ENCODE assay signal across 3 fruit fly cellular contexts in the genomic region with DNA sequence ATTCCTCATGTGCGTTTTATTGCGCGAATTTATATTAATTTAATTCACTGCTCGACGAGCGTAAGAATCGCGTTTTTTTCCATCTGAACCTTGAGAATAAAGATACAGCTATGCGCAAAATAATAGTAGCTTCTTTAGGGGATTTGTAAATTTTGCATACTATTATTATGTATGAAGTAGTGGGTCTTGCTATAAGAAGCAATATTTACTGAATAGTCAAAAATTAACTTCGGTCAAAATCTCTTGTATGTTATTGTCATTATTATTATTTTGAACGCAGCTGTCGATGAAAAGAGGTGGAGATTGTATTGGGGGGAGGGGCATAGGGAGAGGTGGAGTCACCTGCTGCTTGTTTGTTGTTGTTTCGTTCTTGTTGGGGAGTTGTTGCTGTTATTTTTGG.
TF ChIP-seq lines count a peak whose summit lies in the region.

No protein-coding gene starts in this region.

TF ChIP-seq in whole organism, embryonic, 481 proteins besides CTCF, POLR2A, EP300 and RAD21 (continued from another document and continues in another):
- TF ChIP-seq E2f2 (GFP tag; IDR thresholded peaks at IDR 0.05; lab: Robert Waterston, UW) (peak; percentile 65), ci (GFP tag; IDR thresholded peaks at IDR 0.05; lab: Robert Waterston, UW) (peak; percentile 92), Poxn (GFP tag; IDR thresholded peaks at IDR 0.05; lab: Robert Waterston, UW) (peak; percentile 55), ttk (GFP tag; IDR thresholded peaks at IDR 0.05; lab: Robert Waterston, UW) (peak; percentile 72), CG1024 (GFP tag; IDR thresholded peaks at IDR 0.05; lab: Robert Waterston, UW) (peak; percentile 78), CG15011 (GFP tag; optimal IDR thresholded peaks at IDR 0.05; lab: Kevin White, UChicago) (peak; percentile 82), Dad (GFP tag; optimal IDR thresholded peaks at IDR 0.05; lab: Kevin White, UChicago) (peak; percentile 71), hbn (GFP tag; IDR thresholded peaks at IDR 0.05; lab: Robert Waterston, UW; ENCODE audit: partially characterized antibody) (no peak), klu (GFP tag; IDR thresholded peaks at IDR 0.05; lab: Robert Waterston, UW) (peak; percentile 71), cg (GFP tag; optimal IDR thresholded peaks at IDR 0.05; lab: Kevin White, UChicago) (peak; percentile 18), CG9797 (GFP tag; optimal IDR thresholded peaks at IDR 0.05; lab: Kevin White, UChicago) (no peak), Scr (GFP tag; IDR thresholded peaks at IDR 0.05; lab: Robert Waterston, UW; ENCODE audit: partially characterized antibody) (no peak), usp (GFP tag; optimal IDR thresholded peaks at IDR 0.05; lab: Kevin White, UChicago) (no peak), yki (optimal IDR thresholded peaks at IDR 0.05; lab: Kevin White, UChicago) (no peak), Nf-YC (tag; optimal IDR thresholded peaks at IDR 0.05; lab: Kevin White, UChicago) (peak; percentile 75), fd96Cb (tag; optimal IDR thresholded peaks at IDR 0.05; lab: Kevin White, UChicago) (peak; percentile 91), caup (GFP tag; optimal IDR thresholded peaks at IDR 0.05; lab: Kevin White, UChicago; ENCODE audit: severe bottlenecking) (peak; percentile 87), CG9876 (GFP tag; optimal IDR thresholded peaks at IDR 0.05; lab: Kevin White, UChicago) (no peak), CG8944 (GFP tag; optimal IDR thresholded peaks at IDR 0.05; lab: Kevin White, UChicago) (peak; percentile 50), Sox100B (GFP tag; optimal IDR thresholded peaks at IDR 0.05; lab: Kevin White, UChicago) (peak; percentile 83), CG4328 (GFP tag; optimal IDR thresholded peaks at IDR 0.05; lab: Kevin White, UChicago) (peak; percentile 24), pb (GFP tag; optimal IDR thresholded peaks at IDR 0.05; lab: Kevin White, UChicago) (peak; percentile 69), CG12299 (tag; optimal IDR thresholded peaks at IDR 0.05; lab: Kevin White, UChicago) (peak; percentile 62), CG32532 (GFP tag; IDR thresholded peaks at IDR 0.05; lab: Robert Waterston, UW) (peak; percentile 90), MBD-R2 (GFP tag; IDR thresholded peaks at IDR 0.05; lab: Robert Waterston, UW) (peak; percentile 75; the same call in 1 of the 2 replicates), gsb (GFP tag; IDR thresholded peaks at IDR 0.05; lab: Robert Waterston, UW) (peak; percentile 74), onecut (GFP tag; IDR thresholded peaks at IDR 0.05; lab: Robert Waterston, UW) (peak; percentile 71), Myb (GFP tag; optimal IDR thresholded peaks at IDR 0.05; lab: Kevin White, UChicago) (peak; percentile 29), CG14710 (tag; optimal IDR thresholded peaks at IDR 0.05; lab: Kevin White, UChicago) (peak; percentile 85), vfl (GFP tag; optimal IDR thresholded peaks at IDR 0.05; lab: Kevin White, UChicago) (peak; percentile 7), Abd-B (GFP tag; optimal IDR thresholded peaks at IDR 0.05; lab: Kevin White, UChicago) (peak; percentile 29), CG16779 (GFP tag; IDR thresholded peaks at IDR 0.05; lab: Robert Waterston, UW) (peak; percentile 77), CG9817 (tag; optimal IDR thresholded peaks at IDR 0.05; lab: Kevin White, UChicago) (peak; percentile 42), Ets97D (GFP tag; optimal IDR thresholded peaks at IDR 0.05; lab: Kevin White, UChicago) (peak; percentile 77), Sry-β (GFP tag; optimal IDR thresholded peaks at IDR 0.05; lab: Kevin White, UChicago) (peak; percentile 42), Sox102F (GFP tag; optimal IDR thresholded peaks at IDR 0.05; lab: Kevin White, UChicago) (peak; percentile 72), tup (GFP tag; optimal IDR thresholded peaks at IDR 0.05; lab: Kevin White, UChicago) (peak; percentile 23), crp (GFP tag; optimal IDR thresholded peaks at IDR 0.05; lab: Kevin White, UChicago) (peak in 1 of 2 experiments; percentile 9), CG10565 (GFP tag; optimal IDR thresholded peaks at IDR 0.05; lab: Kevin White, UChicago) (peak; percentile 32), Atf-2 (GFP tag; optimal IDR thresholded peaks at IDR 0.05; lab: Kevin White, UChicago) (no peak), Gug (GFP tag; IDR thresholded peaks at IDR 0.05; lab: Robert Waterston, UW) (peak; percentile 83), CG10274 (GFP tag; optimal IDR thresholded peaks at IDR 0.05; lab: Kevin White, UChicago) (peak; percentile 77)

TF ChIP-seq in whole organism, prepupa, 60 proteins besides CTCF, POLR2A, EP300 and RAD21 (continued from another document):
- TF ChIP-seq CG15336 (GFP tag; IDR thresholded peaks at IDR 0.05; lab: Robert Waterston, UW) (peak; percentile 90), Gug (GFP tag; IDR thresholded peaks at IDR 0.05; lab: Robert Waterston, UW) (peak; percentile 81), Blimp-1 (GFP tag; optimal IDR thresholded peaks at IDR 0.05; lab: Kevin White, UChicago) (peak; percentile 84), Sox14 (GFP tag; optimal IDR thresholded peaks at IDR 0.05; lab: Kevin White, UChicago) (peak; percentile 88), CG8319 (GFP tag; optimal IDR thresholded peaks at IDR 0.05; lab: Kevin White, UChicago) (peak; percentile 78), Smox (GFP tag; optimal IDR thresholded peaks at IDR 0.05; lab: Kevin White, UChicago) (peak; percentile 83), CG3032 (tag; optimal IDR thresholded peaks at IDR 0.05; lab: Kevin White, UChicago) (peak; percentile 80), Hr4 (GFP tag; optimal IDR thresholded peaks at IDR 0.05; lab: Kevin White, UChicago) (peak; percentile 65), OdsH (GFP tag; optimal IDR thresholded peaks at IDR 0.05; lab: Kevin White, UChicago) (peak; percentile 76), Hr38 (GFP tag; optimal IDR thresholded peaks at IDR 0.05; lab: Kevin White, UChicago) (no peak), CG31627 (GFP tag; optimal IDR thresholded peaks at IDR 0.05; lab: Kevin White, UChicago) (peak; percentile 87), Eip75B (GFP tag; optimal IDR thresholded peaks at IDR 0.05; lab: Kevin White, UChicago) (peak; percentile 90), CG11902 (GFP tag; optimal IDR thresholded peaks at IDR 0.05; lab: Kevin White, UChicago) (peak; percentile 93), Eip93F (GFP tag; optimal IDR thresholded peaks at IDR 0.05; lab: Kevin White, UChicago) (peak; percentile 31), Met (GFP tag; optimal IDR thresholded peaks at IDR 0.05; lab: Kevin White, UChicago) (peak; percentile 86), spab (GFP tag; optimal IDR thresholded peaks at IDR 0.05; lab: Kevin White, UChicago) (peak; percentile 90), CG16779 (tag; optimal IDR thresholded peaks at IDR 0.05; lab: Kevin White, UChicago) (peak; percentile 50), esn (GFP tag; optimal IDR thresholded peaks at IDR 0.05; lab: Kevin White, UChicago) (peak; percentile 86), dac (GFP tag; optimal IDR thresholded peaks at IDR 0.05; lab: Kevin White, UChicago) (no peak), eg (GFP tag; IDR thresholded peaks at IDR 0.05; lab: Robert Waterston, UW) (peak; percentile 89), CG6808 (GFP tag; optimal IDR thresholded peaks at IDR 0.05; lab: Kevin White, UChicago) (peak; percentile 90), CG34406 (GFP tag; optimal IDR thresholded peaks at IDR 0.05; lab: Kevin White, UChicago) (peak; percentile 81), CG8632 (GFP tag; optimal IDR thresholded peaks at IDR 0.05; lab: Kevin White, UChicago) (peak; percentile 77), CG6163 (GFP tag; IDR thresholded peaks at IDR 0.05; lab: Robert Waterston, UW) (peak; percentile 95), CG7368 (GFP tag; optimal IDR thresholded peaks at IDR 0.05; lab: Kevin White, UChicago) (peak; percentile 93), CG6792 (GFP tag; optimal IDR thresholded peaks at IDR 0.05; lab: Kevin White, UChicago) (peak; percentile 82), CG9139 (GFP tag; optimal IDR thresholded peaks at IDR 0.05; lab: Kevin White, UChicago) (peak; percentile 91), Lpt (GFP tag; optimal IDR thresholded peaks at IDR 0.05; lab: Kevin White, UChicago) (peak; percentile 63), lz (GFP tag; optimal IDR thresholded peaks at IDR 0.05; lab: Kevin White, UChicago) (peak; percentile 80), CG11762 (GFP tag; optimal IDR thresholded peaks at IDR 0.05; lab: Kevin White, UChicago; ENCODE audit: insufficient read depth) (peak; percentile 93), cyc (GFP tag; optimal IDR thresholded peaks at IDR 0.05; lab: Kevin White, UChicago) (peak; percentile 95), Hr39 (GFP tag; optimal IDR thresholded peaks at IDR 0.05; lab: Kevin White, UChicago) (peak; percentile 84), Sox15 (GFP tag; optimal IDR thresholded peaks at IDR 0.05; lab: Kevin White, UChicago) (peak; percentile 60), acj6 (GFP tag; optimal IDR thresholded peaks at IDR 0.05; lab: Kevin White, UChicago) (peak; percentile 80), svp (GFP tag; lab: Kevin White, UChicago) (peak; percentile 99), vri (GFP tag; optimal IDR thresholded peaks at IDR 0.05; lab: Kevin White, UChicago) (peak; percentile 66), CG8119 (GFP tag; IDR thresholded peaks at IDR 0.05; lab: Robert Waterston, UW) (peak; percentile 81; the same call in 2 of the 3 replicates), salr (GFP tag; optimal IDR thresholded peaks at IDR 0.05; lab: Kevin White, UChicago) (peak; percentile 52 to 67), achi (GFP tag; optimal IDR thresholded peaks at IDR 0.05; lab: Kevin White, UChicago) (peak; percentile 77), pdm3 (GFP tag; optimal IDR thresholded peaks at IDR 0.05; lab: Kevin White, UChicago) (peak; percentile 82)

TF ChIP-seq in whole organism, wandering third instar larva, 38 proteins besides CTCF, POLR2A, EP300 and RAD21 (continued from another document):
- peak; percentile 86 for TF ChIP-seq fru (GFP tag; optimal IDR thresholded peaks at IDR 0.05; lab: Kevin White, UChicago)
- TF ChIP-seq GATAd (GFP tag; optimal IDR thresholded peaks at IDR 0.05; lab: Kevin White, UChicago) = no peak
- no peak for TF ChIP-seq Dfd (GFP tag; optimal IDR thresholded peaks at IDR 0.05; lab: Kevin White, UChicago)
- peak; percentile 89 for TF ChIP-seq woc (GFP tag; optimal IDR thresholded peaks at IDR 0.05; lab: Kevin White, UChicago)
- TF ChIP-seq dl (GFP tag; optimal IDR thresholded peaks at IDR 0.05; lab: Kevin White, UChicago; ENCODE audit: insufficient read depth in 1 of 2, partially characterized antibody in 2 of 2) = no peak
- peak; percentile 19 for TF ChIP-seq CrebA (GFP tag; optimal IDR thresholded peaks at IDR 0.05; lab: Kevin White, UChicago; ENCODE audit: borderline replicate concordance)
- peak; percentile 55 for TF ChIP-seq Jra (GFP tag; optimal IDR thresholded peaks at IDR 0.05; lab: Kevin White, UChicago)
- TF ChIP-seq dmrt93B (GFP tag; optimal IDR thresholded peaks at IDR 0.05; lab: Kevin White, UChicago) = peak; percentile 79
- peak; percentile 60 for TF ChIP-seq Rel (GFP tag; optimal IDR thresholded peaks at IDR 0.05; lab: Kevin White, UChicago)
- TF ChIP-seq Rel (tag; optimal IDR thresholded peaks at IDR 0.05; lab: Kevin White, UChicago) = no peak
- peak; percentile 41 for TF ChIP-seq Hr83 (GFP tag; optimal IDR thresholded peaks at IDR 0.05; lab: Kevin White, UChicago; ENCODE audit: poor library complexity, severe bottlenecking)
- TF ChIP-seq brk (GFP tag; optimal IDR thresholded peaks at IDR 0.05; lab: Kevin White, UChicago) = no peak
- TF ChIP-seq foxo (GFP tag; optimal IDR thresholded peaks at IDR 0.05; lab: Kevin White, UChicago) = peak; percentile 68 to 90
